Worm (Caenorhabditis elegans) whole organism, L4/young adult: ENCODE results near the gene msp-32.

Source experiments
- W03F9.2 ChIP-seq: fragments of 150-350 bp; optimal IDR thresholded peaks from 2 replicates; lab custom pipeline; 2014; ENCODE audit warnings: missing biosample characterization, missing genetic modification characterization
- dao-5 ChIP-seq: sonication (generic microtip); optimal IDR thresholded peaks from 2 replicates; lab custom pipeline; 2016; ENCODE audit warnings: missing genotype, missing genetic modification characterization, moderate library complexity, missing compliant biosample characterization
- him-1 ChIP-seq: sonication (generic microtip); optimal IDR thresholded peaks from 2 replicates; lab custom pipeline; 2016; ENCODE audit warnings: missing genotype, missing genetic modification reagents, missing genetic modification characterization, missing compliant biosample characterization

The msp-32 gene

ce11 chrII:4945695-4946094 is 47.1 kb downstream of the msp-32 start, which contains the start of the genes gldi-11 and ZK546.2:
gldi-11 (minus strand) TSS chrII:4945789.
ZK546.2 (plus strand) TSS chrII:4946027.
- TF ChIP-seq him-1 (tag; lab: Kevin White, UChicago): no peak
- TF ChIP-seq dao-5 (tag; lab: Kevin White, UChicago): no peak
- no peak for TF ChIP-seq W03F9.2

ce11 chrII:4946775-4947174 is 48.1 kb downstream of the msp-32 start:
- TF ChIP-seq dao-5 (tag; lab: Kevin White, UChicago) (no peak), W03F9.2 (no peak), him-1 (tag; lab: Kevin White, UChicago) (no peak)

DNA sequence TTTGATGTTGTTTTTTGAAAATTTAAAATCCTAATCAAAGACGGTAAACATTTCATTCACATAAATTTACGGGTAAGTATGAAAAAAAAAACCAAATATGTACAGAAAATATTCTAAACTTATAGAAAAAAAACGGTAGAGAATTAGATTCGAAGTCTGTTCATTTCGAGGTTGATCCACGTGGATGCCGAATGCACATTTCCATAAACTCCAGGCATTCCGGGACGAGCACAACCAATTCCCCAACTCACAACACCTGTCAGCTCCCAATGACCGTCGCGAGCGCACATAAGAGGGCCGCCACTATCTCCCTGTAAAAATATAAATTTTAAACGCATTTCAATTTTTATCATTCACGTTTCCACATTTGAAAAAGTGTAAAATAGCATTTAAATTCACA is 49.5 kb downstream of the msp-32 start:
- no peak for TF ChIP-seq dao-5 (tag; lab: Kevin White, UChicago)
- no peak for TF ChIP-seq him-1 (tag; lab: Kevin White, UChicago)
- no peak for TF ChIP-seq W03F9.2
